Fruit fly (Drosophila melanogaster) whole organism, prepupa: Measurements from ENCODE around the gene Oseg4.

Experiments used
- CG10669 ChIP-seq: fragments of 200-800 bp; sonication (Bioruptor generic); optimal IDR thresholded peaks from 3 replicates; lab custom pipeline; 2018; ENCODE audit warnings: missing biosample characterization, mild to moderate bottlenecking, missing genetic modification characterization, moderate library complexity
- CG11902 ChIP-seq: fragments of 200-800 bp; sonication (Bioruptor generic); optimal IDR thresholded peaks from 3 replicates; lab custom pipeline; 2016; ENCODE audit warnings: missing biosample characterization, missing genetic modification characterization
- CG15336 ChIP-seq: fragments of 200-800 bp; sonication (Bioruptor generic); IDR thresholded peaks from 2 replicates; pipeline ENCODE4 v1.3.6; 2022; ENCODE audit warnings: missing biosample characterization, missing genetic modification characterization
- CG1621 ChIP-seq: fragments of 200-800 bp; sonication (Bioruptor generic); optimal IDR thresholded peaks from 3 replicates; lab custom pipeline; 2018; ENCODE audit warnings: missing biosample characterization, mild to moderate bottlenecking, missing genetic modification characterization
- CG3032 ChIP-seq: fragments of 200-800 bp; optimal IDR thresholded peaks from 2 replicates; lab custom pipeline; 2019; ENCODE audit warnings: missing biosample characterization, mild to moderate bottlenecking, missing genetic modification characterization, moderate library complexity
- CG34406 ChIP-seq: fragments of 200-800 bp; sonication (Bioruptor generic); optimal IDR thresholded peaks from 3 replicates; lab custom pipeline; 2016; ENCODE audit warnings: missing biosample characterization, missing genetic modification characterization
- CG6276 ChIP-seq: fragments of 200-800 bp; sonication (Bioruptor generic); optimal IDR thresholded peaks from 2 replicates; lab custom pipeline; 2017; ENCODE audit warnings: missing biosample characterization, mild to moderate bottlenecking, missing genetic modification characterization
- CG6808 ChIP-seq: fragments of 200-800 bp; sonication (Bioruptor generic); optimal IDR thresholded peaks from 3 replicates; lab custom pipeline; 2017; ENCODE audit warnings: missing biosample characterization, missing genetic modification characterization, mild to moderate bottlenecking, moderate library complexity, missing genetic modification reagents
- CG6854 ChIP-seq: fragments of 200-800 bp; sonication (Bioruptor generic); optimal IDR thresholded peaks from 2 replicates; lab custom pipeline; 2017; ENCODE audit warnings: missing biosample characterization, mild to moderate bottlenecking, missing genetic modification characterization
- CG7368 ChIP-seq: fragments of 200-800 bp; sonication (Bioruptor generic); optimal IDR thresholded peaks from 3 replicates; lab custom pipeline; 2016; ENCODE audit warnings: missing biosample characterization, missing genetic modification characterization
- CG8119 ChIP-seq: fragments of 200-800 bp; sonication (Bioruptor generic); IDR thresholded peaks from 3 replicates; pipeline ENCODE4 v1.3.6; 2022; ENCODE audit warnings: missing biosample characterization, missing genetic modification characterization
- CG8632 ChIP-seq: fragments of 200-800 bp; sonication (Bioruptor generic); optimal IDR thresholded peaks from 3 replicates; lab custom pipeline; 2016; ENCODE audit warnings: missing biosample characterization, missing genetic modification characterization
- CG9139 ChIP-seq: fragments of 200-800 bp; sonication (Bioruptor generic); optimal IDR thresholded peaks from 3 replicates; lab custom pipeline; 2017; ENCODE audit warnings: missing biosample characterization, mild to moderate bottlenecking, missing genetic modification characterization
- Eip75B ChIP-seq: fragments of 200-800 bp; sonication (Bioruptor generic); optimal IDR thresholded peaks from 3 replicates; lab custom pipeline; 2016; ENCODE audit warnings: missing biosample characterization, missing genetic modification characterization
- Eip93F ChIP-seq: fragments of 200-800 bp; sonication (Bioruptor generic); optimal IDR thresholded peaks from 2 replicates; lab custom pipeline; 2016; ENCODE audit warnings: missing biosample characterization, mild to moderate bottlenecking, missing genetic modification characterization
- Ets21C ChIP-seq: fragments of 200-800 bp; sonication (Bioruptor generic); optimal IDR thresholded peaks from 3 replicates; lab custom pipeline; 2016; ENCODE audit warnings: missing biosample characterization, missing genetic modification characterization
- Ets96B ChIP-seq: fragments of 200-800 bp; optimal IDR thresholded peaks from 2 replicates; lab custom pipeline; 2019; ENCODE audit warnings: missing biosample characterization, mild to moderate bottlenecking, missing genetic modification characterization, moderate library complexity
- Hr4 ChIP-seq: fragments of 200-800 bp; sonication (Bioruptor generic); optimal IDR thresholded peaks from 3 replicates; lab custom pipeline; 2016; ENCODE audit warnings: missing biosample characterization, missing genetic modification characterization
- Met ChIP-seq: fragments of 200-800 bp; sonication (Bioruptor generic); optimal IDR thresholded peaks from 3 replicates; lab custom pipeline; 2016; ENCODE audit warnings: missing biosample characterization, missing genetic modification characterization
- Sox102F ChIP-seq: fragments of 200-800 bp; sonication (Bioruptor generic); optimal IDR thresholded peaks from 2 replicates; lab custom pipeline; 2016; ENCODE audit warnings: missing biosample characterization, mild to moderate bottlenecking, missing genetic modification characterization
- Sox14 ChIP-seq: fragments of 200-800 bp; sonication (Bioruptor generic); optimal IDR thresholded peaks from 3 replicates; lab custom pipeline; 2016; ENCODE audit warnings: missing biosample characterization, missing genetic modification characterization
- Sox15 ChIP-seq: fragments of 200-800 bp; sonication (Bioruptor generic); optimal IDR thresholded peaks from 3 replicates; lab custom pipeline; 2016; ENCODE audit warnings: missing biosample characterization, missing genetic modification characterization
- achi ChIP-seq: fragments of 200-800 bp; sonication (Bioruptor generic); optimal IDR thresholded peaks from 3 replicates; lab custom pipeline; 2016; ENCODE audit warnings: missing biosample characterization, missing genetic modification characterization
- dac ChIP-seq: fragments of 200-800 bp; sonication (Bioruptor generic); optimal IDR thresholded peaks from 2 replicates; lab custom pipeline; 2017; ENCODE audit warnings: missing biosample characterization, mild to moderate bottlenecking, missing genetic modification characterization
- dsx ChIP-seq: fragments of 200-800 bp; optimal IDR thresholded peaks from 3 replicates; lab custom pipeline; 2019; ENCODE audit warnings: missing biosample characterization, mild to moderate bottlenecking, missing genetic modification characterization, moderate library complexity; ENCODE audit not compliant: poor library complexity, severe bottlenecking
- eg ChIP-seq: fragments of 200-800 bp; sonication (Bioruptor generic); IDR thresholded peaks from 3 replicates; pipeline ENCODE4 v1.3.6; 2022; ENCODE audit warnings: missing biosample characterization, missing genetic modification characterization
- fkh ChIP-seq: fragments of 200-800 bp; sonication (Bioruptor generic); optimal IDR thresholded peaks from 3 replicates; lab custom pipeline; 2017; ENCODE audit warnings: missing biosample characterization, mild to moderate bottlenecking, missing genetic modification characterization, moderate library complexity
- net ChIP-seq: fragments of 200-800 bp; sonication (Bioruptor generic); optimal IDR thresholded peaks from 3 replicates; lab custom pipeline; 2016; ENCODE audit warnings: missing biosample characterization, missing genetic modification characterization
- pdm3 ChIP-seq: fragments of 200-800 bp; sonication (Bioruptor generic); optimal IDR thresholded peaks from 3 replicates; lab custom pipeline; 2016; ENCODE audit warnings: missing biosample characterization, missing genetic modification characterization
- salr ChIP-seq, 2 experiments: fragments of 200-800 bp; sonication (Bioruptor generic); optimal IDR thresholded peaks; 3 replicates each; lab custom pipeline; 2016 to 2018; ENCODE audit warnings: missing biosample characterization in 2 of 2, missing genetic modification characterization in 2 of 2, mild to moderate bottlenecking in 1 of 2
- svp ChIP-seq: fragments of 200-800 bp; sonication (Bioruptor generic); peaks from one replicate; lab custom pipeline; 2016; ENCODE audit warnings: missing biosample characterization, missing genetic modification characterization
- vri ChIP-seq: fragments of 200-800 bp; sonication (Bioruptor generic); optimal IDR thresholded peaks from 3 replicates; lab custom pipeline; 2016; ENCODE audit warnings: missing biosample characterization, mild to moderate bottlenecking, missing genetic modification characterization

The Oseg4 gene

DNA sequence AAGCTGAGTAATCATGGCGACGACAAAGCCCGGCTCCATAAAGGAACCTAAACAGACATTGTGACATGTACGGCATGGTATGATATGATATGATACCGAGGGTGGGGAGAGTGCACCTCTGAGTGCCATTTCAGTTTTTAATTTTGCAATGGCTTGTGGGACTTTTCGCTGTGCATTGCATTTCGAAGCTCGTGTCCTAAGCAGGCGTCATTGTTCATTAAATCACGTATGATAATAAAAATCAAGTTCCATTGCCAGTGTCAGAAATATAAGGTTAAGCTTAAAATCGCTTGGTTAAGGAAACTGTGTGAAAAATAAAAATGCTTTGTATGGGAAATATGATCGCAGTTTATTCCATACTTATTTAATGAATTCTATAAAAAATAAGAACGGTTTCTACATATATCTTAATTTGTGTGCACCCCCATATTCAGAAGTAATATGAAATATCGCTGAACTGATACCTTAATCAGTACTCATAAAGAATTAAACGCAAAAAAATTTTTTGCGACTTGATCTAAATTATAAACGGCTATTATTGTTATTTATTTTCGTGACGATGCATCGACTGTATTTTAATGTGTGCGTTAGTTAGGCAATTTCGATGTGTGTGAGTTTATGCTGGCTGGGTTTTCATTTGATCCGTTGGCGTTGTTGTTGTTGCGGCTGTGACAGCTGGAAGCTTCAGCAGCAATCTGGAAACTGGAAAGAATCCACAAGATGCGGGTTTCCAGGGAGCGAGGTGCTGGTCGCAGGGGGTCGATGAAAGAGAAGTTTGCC, 6.0 kb downstream of the Oseg4 start:
- TF ChIP-seq dac (no peak), Hr4 (no peak), CG6854 (GFP tag; lab: Kevin White, UChicago) (peak; percentile 34), CG3032 (tag; lab: Kevin White, UChicago) (no peak), Ets21C (GFP tag; lab: Kevin White, UChicago) (no peak), net (GFP tag; lab: Kevin White, UChicago) (no peak)

DNA sequence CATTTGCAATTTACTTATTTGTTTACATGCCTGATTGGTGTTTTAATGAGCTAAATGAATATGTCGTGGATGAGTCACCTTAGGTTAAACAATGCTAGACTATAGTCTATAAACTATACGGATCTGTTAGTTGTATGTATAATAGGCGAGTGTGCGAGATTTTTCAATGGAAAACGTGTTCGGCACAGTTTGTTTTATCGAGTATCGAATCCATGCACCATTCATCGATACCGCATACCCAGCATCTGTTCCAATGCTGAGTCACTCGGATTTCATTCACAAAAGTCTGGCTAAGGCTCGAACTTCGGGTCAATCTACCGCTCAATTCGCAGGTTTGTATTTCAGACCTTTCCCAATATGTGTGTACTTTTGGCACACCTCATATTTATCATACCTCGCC, 8.1 kb downstream of the Oseg4 start:
- no peak for TF ChIP-seq CG8632 (GFP tag; lab: Kevin White, UChicago)
- TF ChIP-seq Ets96B (tag; lab: Kevin White, UChicago): no peak
- TF ChIP-seq CG8119 (GFP tag; lab: Robert Waterston, UW): no peak
- TF ChIP-seq Met (GFP tag; lab: Kevin White, UChicago): no peak
- no peak for TF ChIP-seq Eip93F (GFP tag; lab: Kevin White, UChicago)
- no peak for TF ChIP-seq Eip75B (GFP tag; lab: Kevin White, UChicago)
- no peak for TF ChIP-seq CG6276
- TF ChIP-seq, all 60 proteins: peak for 0

- TF ChIP-seq CG3032 (tag; lab: Kevin White, UChicago) (no peak), svp (peak; percentile 76), Sox15 (GFP tag; lab: Kevin White, UChicago) (no peak), Sox102F (GFP tag; lab: Kevin White, UChicago) (no peak), vri (GFP tag; lab: Kevin White, UChicago) (peak; percentile 24)
These were observed 8.8 kb downstream of the Oseg4 start for dm6 chr3L:1726747-1727146.

DNA sequence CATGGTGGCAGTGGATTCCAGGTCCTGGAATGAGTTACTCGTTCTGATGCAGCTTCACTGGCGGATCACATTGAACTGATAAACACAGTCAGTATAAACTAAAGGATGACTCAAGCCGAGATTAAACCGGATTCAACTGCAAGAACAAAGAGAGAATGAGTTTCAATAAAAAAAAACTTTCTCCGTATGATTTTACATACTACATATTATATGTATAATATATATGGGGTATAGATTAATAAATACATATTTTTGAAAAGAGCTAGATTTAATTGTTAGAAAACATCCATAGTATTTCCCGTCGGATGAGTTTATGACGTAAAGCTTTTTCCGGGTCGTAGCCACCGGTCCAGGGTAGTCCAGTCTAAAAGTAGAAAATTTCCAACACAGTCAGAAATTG, 11.5 kb downstream of the Oseg4 start, which contains the start of gene CG12035:
CG12035 (plus strand) TSS at position 301 of the 400 bp plus-strand sequence.
- TF ChIP-seq CG10669 (GFP tag; lab: Kevin White, UChicago): no peak
- no peak for TF ChIP-seq Sox102F (GFP tag; lab: Kevin White, UChicago)
- no peak for TF ChIP-seq Sox14 (GFP tag; lab: Kevin White, UChicago)
- TF ChIP-seq CG15336 (GFP tag; lab: Robert Waterston, UW): no peak
- TF ChIP-seq CG1621: no peak
- no peak for TF ChIP-seq Sox15 (GFP tag; lab: Kevin White, UChicago)
- TF ChIP-seq Ets21C (GFP tag; lab: Kevin White, UChicago): no peak
- TF ChIP-seq CG11902: no peak
- TF ChIP-seq CG6808 (GFP tag; lab: Kevin White, UChicago): no peak
- no peak for TF ChIP-seq CG7368 (GFP tag; lab: Kevin White, UChicago)
- no peak for TF ChIP-seq CG34406
- TF ChIP-seq svp: no peak

DNA sequence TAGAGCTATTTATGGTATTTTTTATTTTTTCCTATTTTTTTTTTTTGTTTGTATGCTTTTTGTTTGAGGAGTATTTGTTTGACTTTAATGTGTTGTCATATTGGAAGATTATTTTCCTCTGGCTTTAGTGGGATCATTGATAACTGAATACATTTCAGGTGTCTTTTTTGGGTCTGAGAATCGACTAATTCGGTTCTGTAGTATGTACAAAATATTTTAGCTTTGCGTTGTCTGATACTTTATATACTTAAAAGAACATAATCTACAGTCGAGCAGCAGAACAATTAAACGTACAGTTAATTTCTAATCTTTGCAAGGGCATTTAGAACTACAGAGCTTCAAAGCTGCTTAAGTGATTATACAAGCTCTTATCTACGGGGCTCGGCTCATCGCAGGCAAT, 12.5 kb downstream of the Oseg4 start, which contains the start of gene CG18171:
CG18171 (minus strand) TSS at position 101 of the 400 bp plus-strand sequence.
- TF ChIP-seq eg (GFP tag; lab: Robert Waterston, UW) (no peak), dsx (GFP tag; lab: Kevin White, UChicago) (no peak), pdm3 (GFP tag; lab: Kevin White, UChicago) (no peak), Eip75B (GFP tag; lab: Kevin White, UChicago) (no peak), fkh (GFP tag; lab: Kevin White, UChicago) (no peak), achi (GFP tag; lab: Kevin White, UChicago) (no peak), salr (GFP tag; optimal IDR thresholded peaks at IDR 0.05; lab: Kevin White, UChicago) (no peak), CG9139 (GFP tag; lab: Kevin White, UChicago) (no peak)
